Worm (Caenorhabditis elegans) whole organism, midembryonic: ENCODE results near the gene M176.11.

ENCODE experiments used
- T22C8.4 ChIP-seq: fragments of 200-800 bp; sonication (Bioruptor generic); IDR thresholded peaks from 2 replicates; pipeline ENCODE4 v1.3.6; 2022; ENCODE audit warnings: missing genetic modification characterization, missing compliant biosample characterization
- flt-1 ChIP-seq: fragments of 200-800 bp; sonication (Bioruptor generic); IDR thresholded peaks from 2 replicates; pipeline ENCODE4 v1.3.6; 2022; ENCODE audit warnings: missing genetic modification characterization, missing compliant biosample characterization

- TF ChIP-seq flt-1 (no peak), T22C8.4 (GFP tag; lab: Robert Waterston, UW) (no peak)
Observed at ce11 chrII:9470027-9470426, 48.0 kb downstream of the M176.11 start, which contains the start of gene T19H5.6.
